Worm (Caenorhabditis elegans): Measurements from ENCODE around the gene dmd-6.

Gene dmd-6

DNA sequence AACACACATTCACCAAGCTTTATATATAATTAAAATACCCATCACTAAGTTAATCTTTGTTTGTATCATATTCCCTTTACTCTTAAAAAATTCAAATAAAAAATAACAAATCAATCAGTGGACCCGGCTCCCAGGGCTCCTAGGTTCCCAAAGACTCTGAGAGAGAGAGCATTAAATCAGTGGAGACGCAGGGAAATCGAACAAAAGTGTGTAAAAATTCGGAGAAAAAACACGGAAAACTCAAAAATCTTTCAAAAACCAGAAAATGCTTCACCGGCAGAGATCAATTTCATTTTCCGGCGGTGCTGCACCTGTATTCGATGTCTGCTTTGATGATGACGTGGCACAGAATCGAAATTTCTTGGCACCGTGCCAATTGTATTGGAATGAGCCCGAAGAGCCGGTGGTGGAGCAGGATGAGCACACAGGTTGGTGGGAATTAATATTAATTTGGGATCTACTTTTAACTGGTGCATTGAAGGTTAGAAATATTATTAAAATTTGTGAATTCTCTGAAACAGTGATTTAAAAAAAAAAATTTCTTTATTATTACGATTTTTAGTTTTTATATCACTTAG lies 41.7 kb downstream of the dmd-6 start, which contains the start of gene anoh-2 (continued):
- TF ChIP-seq Y56A3A.18 (GFP tag; IDR thresholded peaks at IDR 0.05), result no peak
- peak; percentile 10 for TF ChIP-seq nhr-90 (tag; optimal IDR thresholded peaks at IDR 0.05)
- TF ChIP-seq hsf-1 (GFP tag; IDR thresholded peaks at IDR 0.05), result 0 out of 2 replicates have a peak, but pooled peaks have one; percentile 49
- TF ChIP-seq snpc-1.3 (tag; optimal IDR thresholded peaks at IDR 0.05; ENCODE audit: insufficient read depth), result peak; percentile 20
- TF ChIP-seq unc-130 (GFP tag; optimal IDR thresholded peaks at IDR 0.05), result peak; percentile 12

ce11 chrIV:14658927-14659326 lies 42.5 kb downstream of the dmd-6 start:
- TF ChIP-seq dox-1 (GFP tag; IDR thresholded peaks at IDR 0.05) (no peak), B0261.1 (tag; optimal IDR thresholded peaks at IDR 0.05) (no peak), ceh-100 (GFP tag; IDR thresholded peaks at IDR 0.05) (no peak), ztf-6 (GFP tag; IDR thresholded peaks at IDR 0.05) (no peak), madf-8 (GFP tag; conservative IDR thresholded peaks at IDR 0.05) (peak; percentile 57; the same call in 1 of the 2 replicates), lin-40 (tag; optimal IDR thresholded peaks at IDR 0.05) (no peak), lag-1 (GFP tag; IDR thresholded peaks at IDR 0.05) (no peak)

ce11 chrIV:14661370-14661769 lies 45.0 kb downstream of the dmd-6 start:
- no peak for TF ChIP-seq ceh-91 (GFP tag; IDR thresholded peaks at IDR 0.05)

All from whole organism, young adult.